Worm (Caenorhabditis elegans) whole organism, L4/young adult: ENCODE measurements around the gene srw-145.

Experiments used
- dao-5 ChIP-seq: sonication (generic microtip); optimal IDR thresholded peaks from 2 replicates; lab custom pipeline; 2016; ENCODE audit warnings: missing genotype, missing genetic modification characterization, moderate library complexity, missing compliant biosample characterization
- him-1 ChIP-seq: sonication (generic microtip); optimal IDR thresholded peaks from 2 replicates; lab custom pipeline; 2016; ENCODE audit warnings: missing genotype, missing genetic modification reagents, missing genetic modification characterization, missing compliant biosample characterization

- TF ChIP-seq him-1 (tag; lab: Kevin White, UChicago) = no peak
- no peak for TF ChIP-seq dao-5 (tag; lab: Kevin White, UChicago)
These were observed 20.7 kb downstream of the srw-145 start for ce11 chrV:13957691-13958090.
